Fruit fly (Drosophila melanogaster) whole organism, embryonic: Measurements from ENCODE around the gene Obp73a.

Experiments used
- Bgb ChIP-seq: fragments of 200-800 bp; sonication (Bioruptor generic); IDR thresholded peaks from 2 replicates; pipeline ENCODE4 v1.3.6; 2022; ENCODE audit warnings: missing biosample characterization, missing genetic modification characterization; ENCODE audit not compliant: partially characterized antibody
- CG10366 ChIP-seq: fragments of 200-800 bp; sonication (Bioruptor generic); IDR thresholded peaks from 2 replicates; pipeline ENCODE4 v1.3.6; 2022; ENCODE audit warnings: missing biosample characterization, missing genetic modification characterization
- CG13424 ChIP-seq: fragments of 200-800 bp; sonication (Bioruptor generic); optimal IDR thresholded peaks from 2 replicates; lab custom pipeline; 2019; ENCODE audit warnings: missing biosample characterization, mild to moderate bottlenecking, missing genetic modification characterization, moderate library complexity
- CG14860 ChIP-seq: fragments of 200-800 bp; sonication (Bioruptor generic); IDR thresholded peaks from 3 replicates; pipeline ENCODE4 v1.3.6; 2022; ENCODE audit warnings: missing biosample characterization, missing genetic modification characterization; ENCODE audit not compliant: partially characterized antibody
- CG15601 ChIP-seq: fragments of 200-800 bp; sonication (Bioruptor generic); optimal IDR thresholded peaks from 3 replicates; lab custom pipeline; 2019; ENCODE audit warnings: missing biosample characterization, mild to moderate bottlenecking, missing genetic modification characterization, moderate library complexity
- CG15696 ChIP-seq: fragments of 200-800 bp; sonication (Bioruptor generic); optimal IDR thresholded peaks from 2 replicates; lab custom pipeline; 2019; ENCODE audit warnings: missing biosample characterization, mild to moderate bottlenecking, missing genetic modification characterization, moderate library complexity
- CG1832 ChIP-seq: fragments of 200-800 bp; sonication (Bioruptor generic); optimal IDR thresholded peaks from 2 replicates; lab custom pipeline; 2017; ENCODE audit warnings: missing biosample characterization, mild to moderate bottlenecking, missing genetic modification characterization, inconsistent platforms
- CG2116 ChIP-seq: fragments of 200-800 bp; sonication (Bioruptor generic); optimal IDR thresholded peaks from 3 replicates; lab custom pipeline; 2018; ENCODE audit warnings: missing biosample characterization, mild to moderate bottlenecking, missing genetic modification characterization
- CG2875 ChIP-seq: fragments of 200-800 bp; sonication (Bioruptor generic); optimal IDR thresholded peaks from 2 replicates; lab custom pipeline; 2017; ENCODE audit warnings: missing biosample characterization, mild to moderate bottlenecking, missing genetic modification characterization, missing genetic modification reagents
- CG30403 ChIP-seq: fragments of 200-800 bp; sonication (Bioruptor generic); optimal IDR thresholded peaks from 3 replicates; lab custom pipeline; 2016; ENCODE audit warnings: missing biosample characterization, missing genetic modification characterization
- CG31224 ChIP-seq: fragments of 200-800 bp; sonication (Bioruptor generic); IDR thresholded peaks from 2 replicates; pipeline ENCODE4 v1.3.6; 2022; ENCODE audit warnings: missing biosample characterization, missing genetic modification characterization
- CG5180 ChIP-seq: fragments of 200-800 bp; sonication (Bioruptor generic); optimal IDR thresholded peaks from 3 replicates; lab custom pipeline; 2017; ENCODE audit warnings: missing biosample characterization, missing genetic modification characterization, mild to moderate bottlenecking, moderate library complexity, missing genetic modification reagents
- CG6765 ChIP-seq: fragments of 200-800 bp; sonication (Bioruptor generic); optimal IDR thresholded peaks from 3 replicates; lab custom pipeline; 2017; ENCODE audit warnings: missing biosample characterization, mild to moderate bottlenecking, missing genetic modification characterization
- CG6791 ChIP-seq: fragments of 200-800 bp; sonication (Bioruptor generic); IDR thresholded peaks from 3 replicates; pipeline ENCODE4 v1.3.6; 2022; ENCODE audit warnings: missing biosample characterization, missing genetic modification characterization; ENCODE audit not compliant: partially characterized antibody
- CG6854 ChIP-seq: fragments of 200-800 bp; sonication (Bioruptor generic); optimal IDR thresholded peaks from 3 replicates; lab custom pipeline; 2017; ENCODE audit warnings: missing biosample characterization, mild to moderate bottlenecking, missing genetic modification characterization
- CG8388 ChIP-seq: fragments of 200-800 bp; sonication (Bioruptor generic); optimal IDR thresholded peaks from 2 replicates; lab custom pipeline; 2019; ENCODE audit warnings: missing biosample characterization, mild to moderate bottlenecking, missing genetic modification characterization, moderate library complexity
- Eip74EF ChIP-seq, 2 experiments: fragments of 200-800 bp in 1 of 2; fragments of >200 bp in 1 of 2; sonication (Bioruptor generic) in 1 of 2; optimal IDR thresholded peaks; 2 replicates each; lab custom pipeline; 2017 to 2019; ENCODE audit warnings: missing biosample characterization in 2 of 2, missing genetic modification characterization in 2 of 2, mild to moderate bottlenecking in 1 of 2, moderate library complexity in 1 of 2
- GATAe ChIP-seq: fragments of 200-800 bp; sonication (Bioruptor generic); conservative IDR thresholded peaks from 2 replicates; pipeline ENCODE4 v1.3.6; 2022; ENCODE audit warnings: missing biosample characterization, missing genetic modification characterization
- Gug ChIP-seq: fragments of 200-800 bp; sonication (Bioruptor generic); IDR thresholded peaks from 4 replicates; pipeline ENCODE4 v1.3.6; 2022; ENCODE audit warnings: missing biosample characterization, missing genetic modification characterization
- Hand ChIP-seq: fragments of 200-800 bp; sonication (Bioruptor generic); optimal IDR thresholded peaks from 2 replicates; lab custom pipeline; 2017; ENCODE audit warnings: mild to moderate bottlenecking, missing biosample characterization, missing genetic modification reagents, missing genetic modification characterization
- HmgZ ChIP-seq: fragments of 200-800 bp; sonication (Bioruptor generic); optimal IDR thresholded peaks from 2 replicates; lab custom pipeline; 2018; ENCODE audit warnings: missing biosample characterization, mild to moderate bottlenecking, missing genetic modification characterization
- Hmx ChIP-seq: fragments of 200-800 bp; sonication (Bioruptor generic); optimal IDR thresholded peaks from 2 replicates; lab custom pipeline; 2016; ENCODE audit warnings: missing biosample characterization, missing genetic modification characterization
- Hsf ChIP-seq: fragments of 200-800 bp; sonication (Bioruptor generic); optimal IDR thresholded peaks from 3 replicates; lab custom pipeline; 2016; ENCODE audit warnings: missing biosample characterization, missing genetic modification characterization
- Max ChIP-seq: fragments of 200-800 bp; sonication (Bioruptor generic); optimal IDR thresholded peaks from 2 replicates; lab custom pipeline; 2016; ENCODE audit warnings: missing biosample characterization, mild to moderate bottlenecking, missing genetic modification characterization
- Nf-YA ChIP-seq: fragments of 200-800 bp; sonication (Bioruptor generic); IDR thresholded peaks from 2 replicates; pipeline ENCODE4 v1.3.6; 2022; ENCODE audit warnings: missing biosample characterization, missing genetic modification characterization
- NfI ChIP-seq: fragments of 200-800 bp; sonication (Bioruptor generic); optimal IDR thresholded peaks from 3 replicates; lab custom pipeline; 2018; ENCODE audit warnings: missing biosample characterization, mild to moderate bottlenecking, missing genetic modification characterization, moderate library complexity
- Sry-δ ChIP-seq: fragments of 200-800 bp; sonication (Bioruptor generic); optimal IDR thresholded peaks from 2 replicates; lab custom pipeline; 2016; ENCODE audit warnings: missing biosample characterization, missing genetic modification characterization
- btn ChIP-seq: fragments of 200-800 bp; sonication (Bioruptor generic); optimal IDR thresholded peaks from 2 replicates; lab custom pipeline; 2016; ENCODE audit warnings: missing biosample characterization, missing genetic modification characterization
- chinmo ChIP-seq: fragments of 200-800 bp; sonication (Bioruptor generic); IDR thresholded peaks from 4 replicates; pipeline ENCODE4 v1.3.6; 2022; ENCODE audit warnings: missing biosample characterization, missing genetic modification characterization; ENCODE audit not compliant: partially characterized antibody
- chm ChIP-seq: fragments of 200-800 bp; sonication (Bioruptor generic); IDR thresholded peaks from 2 replicates; pipeline ENCODE4 v1.3.6; 2022; ENCODE audit warnings: missing biosample characterization, missing genetic modification characterization
- crol ChIP-seq: fragments of 200-800 bp; sonication (Bioruptor generic); IDR thresholded peaks from 2 replicates; pipeline ENCODE4 v1.3.6; 2022; ENCODE audit warnings: missing biosample characterization, missing genetic modification characterization
- da ChIP-seq: fragments of 200-800 bp; sonication (Bioruptor generic); optimal IDR thresholded peaks from 2 replicates; lab custom pipeline; 2016; ENCODE audit warnings: missing biosample characterization, missing genetic modification characterization
- eve ChIP-seq, 2 experiments: fragments of >200 bp; optimal IDR thresholded peaks; 2 replicates each; lab custom pipeline; 2017; ENCODE audit warnings: missing biosample characterization in 2 of 2, missing genetic modification characterization in 2 of 2
- exex ChIP-seq: fragments of 200-800 bp; sonication (Bioruptor generic); optimal IDR thresholded peaks from 4 replicates; lab custom pipeline; 2018; ENCODE audit warnings: missing biosample characterization, mild to moderate bottlenecking, missing genetic modification characterization, moderate library complexity
- fu2 ChIP-seq: fragments of 200-800 bp; sonication (Bioruptor generic); optimal IDR thresholded peaks from 2 replicates; lab custom pipeline; 2016; ENCODE audit warnings: missing biosample characterization, missing genetic modification characterization
- jigr1 ChIP-seq: fragments of 200-800 bp; sonication (Bioruptor generic); IDR thresholded peaks from 3 replicates; pipeline ENCODE4 v1.3.6; 2022; ENCODE audit warnings: missing biosample characterization, missing genetic modification characterization
- jumu ChIP-seq: fragments of 200-800 bp; sonication (Bioruptor generic); optimal IDR thresholded peaks from 3 replicates; lab custom pipeline; 2016; ENCODE audit warnings: missing biosample characterization, missing genetic modification characterization
- kay ChIP-seq: fragments of 200-800 bp; sonication (Bioruptor generic); optimal IDR thresholded peaks from 2 replicates; lab custom pipeline; 2016; ENCODE audit warnings: missing biosample characterization, missing genetic modification characterization
- knrl ChIP-seq: fragments of 200-800 bp; sonication (Bioruptor generic); IDR thresholded peaks from 3 replicates; pipeline ENCODE4 v1.3.6; 2022; ENCODE audit warnings: missing biosample characterization, missing genetic modification characterization; ENCODE audit not compliant: partially characterized antibody
- lov ChIP-seq, 2 experiments: fragments of 200-800 bp in 1 of 2; fragments of >200 bp in 1 of 2; sonication (Bioruptor generic) in 1 of 2; IDR thresholded peaks in 1 of 2; optimal IDR thresholded peaks in 1 of 2; 2 replicates in 1 of 2; 3 replicates in 1 of 2; pipeline versions ENCODE4 v1.3.6 to Lab custom; 2017 to 2022; ENCODE audit warnings: missing biosample characterization in 1 of 2, missing genetic modification characterization in 1 of 2
- sd ChIP-seq: fragments of 200-800 bp; sonication (Bioruptor generic); optimal IDR thresholded peaks from 3 replicates; lab custom pipeline; 2018; ENCODE audit warnings: missing biosample characterization, mild to moderate bottlenecking, missing genetic modification characterization, moderate library complexity
- sens-2 ChIP-seq: fragments of 200-800 bp; sonication (Bioruptor generic); IDR thresholded peaks from 2 replicates; pipeline ENCODE4 v1.3.6; 2022; ENCODE audit warnings: missing biosample characterization, missing genetic modification characterization
- stc ChIP-seq: fragments of 200-800 bp; sonication (Bioruptor generic); IDR thresholded peaks from 2 replicates; pipeline ENCODE4 v1.3.6; 2022; ENCODE audit warnings: missing biosample characterization, missing genetic modification characterization
- tin ChIP-seq: fragments of 200-800 bp; sonication (Bioruptor generic); optimal IDR thresholded peaks from 3 replicates; lab custom pipeline; 2016; ENCODE audit warnings: missing biosample characterization, missing genetic modification characterization
- toy ChIP-seq: fragments of 200-800 bp; sonication (Bioruptor generic); IDR thresholded peaks from 2 replicates; pipeline ENCODE4 v1.3.6; 2022; ENCODE audit warnings: missing biosample characterization, missing genetic modification characterization
- wor ChIP-seq: fragments of 200-800 bp; sonication (Bioruptor generic); IDR thresholded peaks from 2 replicates; pipeline ENCODE4 v1.3.6; 2022; ENCODE audit warnings: missing biosample characterization, missing genetic modification characterization
- zfh1 ChIP-seq: fragments of 200-800 bp; sonication (Bioruptor generic); IDR thresholded peaks from 3 replicates; pipeline ENCODE4 v1.3.6; 2022; ENCODE audit warnings: missing biosample characterization, missing genetic modification characterization

Gene Obp73a

DNA sequence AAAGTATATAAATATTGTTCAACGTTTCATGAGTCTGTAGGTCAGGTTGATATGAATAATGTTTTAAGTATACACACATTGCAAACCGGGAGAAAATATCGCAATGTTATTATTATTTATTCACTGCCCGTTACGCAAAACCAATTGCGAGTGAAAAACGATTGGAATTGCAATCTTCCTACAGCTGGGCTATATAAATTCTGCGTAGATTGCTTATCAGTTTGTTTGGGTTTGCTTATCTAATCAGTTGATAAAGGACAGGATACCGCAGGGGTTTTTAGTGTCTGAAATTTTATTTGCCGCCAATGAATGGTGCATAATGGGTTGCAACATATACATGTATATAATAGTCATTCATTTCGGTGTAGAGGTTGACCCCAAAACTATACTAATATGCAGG lies 39.9 kb downstream of the Obp73a start (continued):
- TF ChIP-seq GATAe (GFP tag; lab: Robert Waterston, UW): peak; percentile 44; the same call in 1 of the 2 replicates
- TF ChIP-seq exex (tag; lab: Kevin White, UChicago): peak; percentile 19
- no peak for TF ChIP-seq CG8388 (GFP tag; lab: Kevin White, UChicago)
- TF ChIP-seq sd (tag; lab: Kevin White, UChicago): peak; percentile 55
- TF ChIP-seq CG1832 (GFP tag; lab: Kevin White, UChicago): no peak
- TF ChIP-seq crol (GFP tag; lab: Robert Waterston, UW): no peak
- TF ChIP-seq, all 482 proteins: peak for 7

dm6 chr3L:16984813-16985387 lies 40.7 kb downstream of the Obp73a start:
- peak in 1 of 2 experiments; percentile 64 for TF ChIP-seq eve (GFP tag; optimal IDR thresholded peaks at IDR 0.05; lab: Kevin White, UChicago)
- TF ChIP-seq kay (GFP tag; lab: Kevin White, UChicago): no peak
- TF ChIP-seq CG14860 (GFP tag; lab: Robert Waterston, UW): no peak
- no peak for TF ChIP-seq fu2
- TF ChIP-seq Gug: no peak
- peak; percentile 61 for TF ChIP-seq sd (tag; lab: Kevin White, UChicago)
- TF ChIP-seq Eip74EF (GFP tag; optimal IDR thresholded peaks at IDR 0.05; lab: Kevin White, UChicago): no peak
- no peak for TF ChIP-seq jigr1 (GFP tag; lab: Robert Waterston, UW)
- no peak for TF ChIP-seq NfI (GFP tag; lab: Kevin White, UChicago)
- TF ChIP-seq toy (GFP tag; lab: Robert Waterston, UW): no peak
- no peak for TF ChIP-seq CG6765 (GFP tag; lab: Kevin White, UChicago)
- no peak for TF ChIP-seq Bgb (GFP tag; lab: Robert Waterston, UW)
- peak; percentile 96 for TF ChIP-seq exex (tag; lab: Kevin White, UChicago)
- peak; percentile 74; the same call in 1 of the 4 replicates for TF ChIP-seq chinmo (GFP tag; lab: Robert Waterston, UW)
- no peak for TF ChIP-seq btn (GFP tag; lab: Kevin White, UChicago)
- TF ChIP-seq Nf-YA (GFP tag; lab: Robert Waterston, UW): no peak
- TF ChIP-seq CG15601 (tag; lab: Kevin White, UChicago): peak; percentile 91
- no peak for TF ChIP-seq CG5180 (GFP tag; lab: Kevin White, UChicago)
- no peak for TF ChIP-seq Max
- no peak for TF ChIP-seq da (GFP tag; lab: Kevin White, UChicago)
- TF ChIP-seq CG30403 (GFP tag; lab: Kevin White, UChicago): no peak
- peak; percentile 50; the same call in 1 of the 2 replicates for TF ChIP-seq CG31224
- TF ChIP-seq CG15696 (tag; lab: Kevin White, UChicago): no peak
- TF ChIP-seq knrl (GFP tag; lab: Robert Waterston, UW): no peak
- TF ChIP-seq Hsf (GFP tag; lab: Kevin White, UChicago): no peak
- TF ChIP-seq stc: no peak
- 0 out of 2 replicates have a peak, but pooled peaks have one; percentile 30 for TF ChIP-seq sens-2 (GFP tag; lab: Robert Waterston, UW)
- peak; percentile 19 for TF ChIP-seq HmgZ (tag; lab: Kevin White, UChicago)
- 0 out of 2 replicates have a peak, but pooled peaks have one; percentile 7 for TF ChIP-seq chm (GFP tag; lab: Robert Waterston, UW)
- no peak for TF ChIP-seq CG10366 (GFP tag; lab: Robert Waterston, UW)
- no peak for TF ChIP-seq Sry-δ (GFP tag; lab: Kevin White, UChicago)
- TF ChIP-seq zfh1 (GFP tag; lab: Robert Waterston, UW): no peak
- no peak for TF ChIP-seq tin (GFP tag; lab: Kevin White, UChicago)
- no peak for TF ChIP-seq lov (optimal IDR thresholded peaks at IDR 0.05; lab: Kevin White, UChicago)
- no peak for TF ChIP-seq lov (GFP tag; IDR thresholded peaks at IDR 0.05; lab: Robert Waterston, UW)
- TF ChIP-seq CG6854 (GFP tag; lab: Kevin White, UChicago): no peak
- TF ChIP-seq CG2875: no peak
- TF ChIP-seq CG6791: no peak
- TF ChIP-seq Hand (GFP tag; lab: Kevin White, UChicago): no peak
- TF ChIP-seq wor: no peak
- no peak for TF ChIP-seq jumu (GFP tag; lab: Kevin White, UChicago)
- TF ChIP-seq CG2116 (GFP tag; lab: Kevin White, UChicago): no peak
- TF ChIP-seq CG13424 (tag; lab: Kevin White, UChicago): no peak
- TF ChIP-seq Hmx (GFP tag; lab: Kevin White, UChicago): no peak
